Worm (Caenorhabditis elegans): Measurements from ENCODE around the gene srh-48.

ce11 chrII:9418843-9419532, 39.1 kb downstream of the srh-48 start:
- TF ChIP-seq lsy-27 (tag; optimal IDR thresholded peaks at IDR 0.05; ENCODE audit: borderline replicate concordance, insufficient read depth) (no peak), nfyb-1 (GFP tag; IDR thresholded peaks at IDR 0.05) (no peak), efl-1 (GFP tag; optimal IDR thresholded peaks at IDR 0.05) (no peak), unc-130 (GFP tag; optimal IDR thresholded peaks at IDR 0.05) (no peak), ceh-79 (tag; optimal IDR thresholded peaks at IDR 0.05) (no peak), attf-3 (GFP tag; conservative IDR thresholded peaks at IDR 0.05) (no peak), sdz-38 (tag; optimal IDR thresholded peaks at IDR 0.05) (no peak), ceh-91 (GFP tag; IDR thresholded peaks at IDR 0.05) (no peak), mes-4 (tag; optimal IDR thresholded peaks at IDR 0.05) (no peak), rpc-1 (optimal IDR thresholded peaks at IDR 0.05) (no peak), rpc-1 (tag; optimal IDR thresholded peaks at IDR 0.05) (no peak), Y56A3A.18 (GFP tag; IDR thresholded peaks at IDR 0.05) (no peak), lin-35 (GFP tag; optimal IDR thresholded peaks at IDR 0.05) (no peak)
